Comparison of ENCODE assay signal across 5 worm cellular contexts in genomic region chrII:7326199-7326598, ce11.
TF ChIP-seq lines count a peak whose summit lies in the region.

No protein-coding gene starts in this region.

TF ChIP-seq in whole organism, L1 larva, 84 proteins besides CTCF, POLR2A, EP300 and RAD21:
- TF ChIP-seq ceh-82 (tag; optimal IDR thresholded peaks at IDR 0.05; lab: Kevin White, UChicago) (no peak), nhr-20 (tag; optimal IDR thresholded peaks at IDR 0.05; lab: Kevin White, UChicago) (no peak), rnt-1 (tag; optimal IDR thresholded peaks at IDR 0.05; lab: Kevin White, UChicago) (peak; percentile 2), unc-86 (tag; optimal IDR thresholded peaks at IDR 0.05; lab: Kevin White, UChicago) (no peak), unc-130 (tag; optimal IDR thresholded peaks at IDR 0.05; lab: Kevin White, UChicago) (no peak), alr-1 (tag; optimal IDR thresholded peaks at IDR 0.05; lab: Kevin White, UChicago; ENCODE audit: borderline replicate concordance) (no peak), fkh-8 (tag; optimal IDR thresholded peaks at IDR 0.05; lab: Kevin White, UChicago) (peak; percentile 19), F16B12.6 (tag; optimal IDR thresholded peaks at IDR 0.05; lab: Kevin White, UChicago) (no peak), lsy-2 (tag; optimal IDR thresholded peaks at IDR 0.05; lab: Kevin White, UChicago) (no peak), lin-14 (GFP tag; optimal IDR thresholded peaks at IDR 0.05; lab: Kevin White, UChicago) (peak; percentile 30), snu-23 (GFP tag; optimal IDR thresholded peaks at IDR 0.05; lab: Kevin White, UChicago) (no peak), C34B4.2 (tag; optimal IDR thresholded peaks at IDR 0.05; lab: Kevin White, UChicago) (no peak), lin-35 (GFP tag; optimal IDR thresholded peaks at IDR 0.05; lab: Kevin White, UChicago) (no peak), nhr-71 (tag; optimal IDR thresholded peaks at IDR 0.05; lab: Kevin White, UChicago) (peak; percentile 4), ceh-88 (GFP tag; IDR thresholded peaks at IDR 0.05; lab: Robert Waterston, UW) (no peak), isw-1 (GFP tag; IDR thresholded peaks at IDR 0.05; lab: Robert Waterston, UW) (no peak), fkh-10 (GFP tag; optimal IDR thresholded peaks at IDR 0.05; lab: Kevin White, UChicago) (peak; percentile 28)

TF ChIP-seq in whole organism, L3 larva, 47 proteins besides CTCF, POLR2A, EP300 and RAD21:
- TF ChIP-seq ceh-16 (tag; optimal IDR thresholded peaks at IDR 0.05; lab: Kevin White, UChicago) (no peak), unc-39 (tag; optimal IDR thresholded peaks at IDR 0.05; lab: Kevin White, UChicago) (no peak), nhr-12 (tag; optimal IDR thresholded peaks at IDR 0.05; lab: Kevin White, UChicago) (no peak), ceh-28 (tag; optimal IDR thresholded peaks at IDR 0.05; lab: Kevin White, UChicago) (no peak), mml-1 (tag; optimal IDR thresholded peaks at IDR 0.05; lab: Kevin White, UChicago) (no peak), nhr-25 (tag; optimal IDR thresholded peaks at IDR 0.05; lab: Kevin White, UChicago) (no peak), nhr-23 (tag; optimal IDR thresholded peaks at IDR 0.05; lab: Kevin White, UChicago) (no peak), fkh-10 (GFP tag; optimal IDR thresholded peaks at IDR 0.05; lab: Kevin White, UChicago) (peak; percentile 60)
TF ChIP-seq in whole organism, L3 larva: peak in this region for 1.

TF ChIP-seq in whole organism, L4 larva, 104 proteins besides CTCF, POLR2A, EP300 and RAD21:
- TF ChIP-seq egl-27 (tag; optimal IDR thresholded peaks at IDR 0.05; lab: Kevin White, UChicago): no peak
- peak; percentile 71 for TF ChIP-seq aha-1 (tag; lab: Kevin White, UChicago)
- TF ChIP-seq zfp-2 (tag; optimal IDR thresholded peaks at IDR 0.05; lab: Kevin White, UChicago): no peak
- TF ChIP-seq zag-1 (tag; optimal IDR thresholded peaks at IDR 0.05; lab: Kevin White, UChicago): no peak
- peak; percentile 22 for TF ChIP-seq fkh-10 (GFP tag; optimal IDR thresholded peaks at IDR 0.05; lab: Kevin White, UChicago)

TF ChIP-seq in whole organism, late embryonic, 69 proteins besides CTCF, POLR2A, EP300 and RAD21:
- peak; percentile 25 for TF ChIP-seq unc-42 (tag; optimal IDR thresholded peaks at IDR 0.05; lab: Kevin White, UChicago)
- TF ChIP-seq K09A11.1 (tag; optimal IDR thresholded peaks at IDR 0.05; lab: Kevin White, UChicago; ENCODE audit: insufficient read depth): no peak
- TF ChIP-seq elt-2 (tag; optimal IDR thresholded peaks at IDR 0.05; lab: Kevin White, UChicago): no peak
- TF ChIP-seq tbx-2 (tag; optimal IDR thresholded peaks at IDR 0.05; lab: Kevin White, UChicago): no peak
- TF ChIP-seq hlh-13 (GFP tag; optimal IDR thresholded peaks at IDR 0.05; lab: Kevin White, UChicago): no peak

TF ChIP-seq in whole organism, mixed stage, embryonic, 35 proteins besides CTCF, POLR2A, EP300 and RAD21:
- TF ChIP-seq elt-1 (tag; optimal IDR thresholded peaks at IDR 0.05; lab: Kevin White, UChicago; ENCODE audit: borderline replicate concordance, insufficient read depth) (no peak), lsy-2 (tag; optimal IDR thresholded peaks at IDR 0.05; lab: Kevin White, UChicago) (no peak), ces-1 (GFP tag; optimal IDR thresholded peaks at IDR 0.05; lab: Kevin White, UChicago) (peak; percentile 32)

Comparison
In these comparisons a context has a peak if more than half of its experiments do, and no peak if none do; other contexts are left out.
1. Of the 29 proteins assayed by ChIP-seq in both whole organism, L4 larva and whole organism, L1 larva: peak only in whole organism, L4 larva: aha-1; only in whole organism, L1 larva: none; in both: fkh-10; in neither: 27.